Worm (Caenorhabditis elegans) whole organism, midembryonic: ENCODE measurements around the gene T05C12.4.

ENCODE experiments used
- T22C8.4 ChIP-seq: fragments of 200-800 bp; sonication (Bioruptor generic); IDR thresholded peaks from 2 replicates; pipeline ENCODE4 v1.3.6; 2022; ENCODE audit warnings: missing genetic modification characterization, missing compliant biosample characterization
- cog-1 ChIP-seq: sonication (generic microtip); optimal IDR thresholded peaks from 2 replicates; lab custom pipeline; 2016; ENCODE audit warnings: missing genetic modification characterization, missing compliant biosample characterization
- flt-1 ChIP-seq: fragments of 200-800 bp; sonication (Bioruptor generic); IDR thresholded peaks from 2 replicates; pipeline ENCODE4 v1.3.6; 2022; ENCODE audit warnings: missing genetic modification characterization, missing compliant biosample characterization
- klf-2 ChIP-seq: fragments of 200-800 bp; sonication (Bioruptor generic); conservative IDR thresholded peaks from 2 replicates; pipeline ENCODE4 v1.3.6; 2022; ENCODE audit warnings: missing genetic modification reagents, missing genetic modification characterization, missing compliant biosample characterization
- med-1 ChIP-seq: sonication (generic microtip); optimal IDR thresholded peaks from 2 replicates; lab custom pipeline; 2017; ENCODE audit warnings: missing genetic modification characterization, mild to moderate bottlenecking, missing compliant biosample characterization, antibody characterized with exemption, missing genetic modification reagents; ENCODE audit not compliant: insufficient read depth
- tab-1 ChIP-seq: fragments of 200-800 bp; sonication (Bioruptor generic); IDR thresholded peaks from 2 replicates; pipeline ENCODE4 v1.3.6; 2022; ENCODE audit warnings: missing genetic modification characterization, missing compliant biosample characterization
- ztf-23 ChIP-seq: fragments of 200-800 bp; sonication (Bioruptor generic); IDR thresholded peaks from 2 replicates; pipeline ENCODE4 v1.3.6; 2022; ENCODE audit warnings: missing genetic modification reagents, missing genetic modification characterization, missing compliant biosample characterization

- no peak for TF ChIP-seq cog-1 (tag; lab: Kevin White, UChicago)
- no peak for TF ChIP-seq T22C8.4
- no peak for TF ChIP-seq med-1 (GFP tag; lab: Kevin White, UChicago)
- TF ChIP-seq ztf-23 (GFP tag; lab: Robert Waterston, UW) = no peak
- TF ChIP-seq tab-1 (GFP tag; lab: Robert Waterston, UW) = no peak
- TF ChIP-seq flt-1 = no peak
- no peak for TF ChIP-seq klf-2
These were observed 6.7 kb downstream of the T05C12.4 start, which contains the start of the genes decr-1.3 and T05C12.1 for ce11 chrII:8173449-8173848.
